Fruit fly (Drosophila melanogaster) whole organism, adult: ENCODE measurements around the gene Mst36Fa.

ENCODE experiments used
- CG11617 ChIP-seq: fragments of 200-800 bp; sonication (Bioruptor generic); optimal IDR thresholded peaks from 2 replicates; lab custom pipeline; 2017; ENCODE audit warnings: mild to moderate bottlenecking, missing biosample characterization, missing genetic modification reagents, missing genetic modification characterization
- CG12768 ChIP-seq: fragments of 200-800 bp; sonication (Bioruptor generic); optimal IDR thresholded peaks from 2 replicates; lab custom pipeline; 2017; ENCODE audit warnings: missing biosample characterization, missing genetic modification characterization, mild to moderate bottlenecking, moderate library complexity, missing genetic modification reagents
- CG14711 ChIP-seq: fragments of 200-800 bp; sonication (Bioruptor generic); optimal IDR thresholded peaks from 2 replicates; lab custom pipeline; 2018; ENCODE audit warnings: missing biosample characterization, mild to moderate bottlenecking, missing genetic modification characterization, moderate library complexity
- CG1620 ChIP-seq: fragments of 200-800 bp; sonication (Bioruptor generic); optimal IDR thresholded peaks from 2 replicates; lab custom pipeline; 2016; ENCODE audit warnings: missing biosample characterization, missing genetic modification characterization
- CG33017 ChIP-seq: fragments of 200-800 bp; sonication (Bioruptor generic); optimal IDR thresholded peaks from 2 replicates; lab custom pipeline; 2018; ENCODE audit warnings: missing biosample characterization, mild to moderate bottlenecking, missing genetic modification characterization, moderate library complexity
- CG5204 ChIP-seq: fragments of 200-800 bp; sonication (Bioruptor generic); optimal IDR thresholded peaks from 2 replicates; lab custom pipeline; 2016; ENCODE audit warnings: missing biosample characterization, missing genetic modification characterization
- CG7045 ChIP-seq: fragments of 200-800 bp; sonication (Bioruptor generic); optimal IDR thresholded peaks from 2 replicates; lab custom pipeline; 2017; ENCODE audit warnings: missing biosample characterization, mild to moderate bottlenecking, missing genetic modification characterization
- CG7101 ChIP-seq: fragments of 200-800 bp; sonication (Bioruptor generic); optimal IDR thresholded peaks from 2 replicates; lab custom pipeline; 2018; ENCODE audit warnings: missing biosample characterization, mild to moderate bottlenecking, missing genetic modification characterization, moderate library complexity
- Clk ChIP-seq: fragments of 200-800 bp; sonication (Bioruptor generic); optimal IDR thresholded peaks from 2 replicates; lab custom pipeline; 2017; ENCODE audit warnings: missing biosample characterization, missing genetic modification characterization
- Crg-1 ChIP-seq: fragments of 200-800 bp; sonication (Bioruptor generic); optimal IDR thresholded peaks from 2 replicates; lab custom pipeline; 2016; ENCODE audit warnings: missing biosample characterization, missing genetic modification characterization
- Hr96 ChIP-seq: fragments of 200-800 bp; sonication (Bioruptor generic); optimal IDR thresholded peaks from 2 replicates; lab custom pipeline; 2016; ENCODE audit warnings: missing biosample characterization, missing genetic modification characterization
- Mnt ChIP-seq: fragments of 200-800 bp; sonication (Bioruptor generic); optimal IDR thresholded peaks from 2 replicates; lab custom pipeline; 2016; ENCODE audit warnings: missing biosample characterization, mild to moderate bottlenecking, missing genetic modification characterization
- bab1 ChIP-seq: fragments of 200-800 bp; sonication (Bioruptor generic); optimal IDR thresholded peaks from 3 replicates; lab custom pipeline; 2019; ENCODE audit warnings: missing biosample characterization, mild to moderate bottlenecking, missing genetic modification characterization, moderate library complexity
- cic ChIP-seq: fragments of 200-800 bp; sonication (Bioruptor generic); optimal IDR thresholded peaks from 2 replicates; lab custom pipeline; 2017; ENCODE audit warnings: missing biosample characterization, mild to moderate bottlenecking, missing genetic modification characterization, moderate library complexity
- cnc ChIP-seq, 2 experiments: fragments of >200 bp; optimal IDR thresholded peaks; 2 replicates each; lab custom pipeline; 2017
- kay ChIP-seq: fragments of 200-800 bp; sonication (Bioruptor generic); peaks from one replicate; lab custom pipeline; 2016; ENCODE audit warnings: missing biosample characterization, missing genetic modification characterization, borderline replicate concordance
- ovo ChIP-seq: fragments of 200-800 bp; sonication (Bioruptor generic); optimal IDR thresholded peaks from 2 replicates; lab custom pipeline; 2016; ENCODE audit warnings: missing biosample characterization, missing genetic modification characterization
- pad ChIP-seq: fragments of 200-800 bp; sonication (Bioruptor generic); optimal IDR thresholded peaks from 3 replicates; lab custom pipeline; 2017; ENCODE audit warnings: missing biosample characterization, missing genetic modification characterization, mild to moderate bottlenecking, moderate library complexity, missing genetic modification reagents
- tj ChIP-seq: fragments of 200-800 bp; sonication (Bioruptor generic); optimal IDR thresholded peaks from 3 replicates; lab custom pipeline; 2017; ENCODE audit warnings: missing biosample characterization, mild to moderate bottlenecking, missing genetic modification characterization, moderate library complexity
- toe ChIP-seq: fragments of 200-800 bp; sonication (Bioruptor generic); optimal IDR thresholded peaks from 2 replicates; lab custom pipeline; 2016; ENCODE audit warnings: missing biosample characterization, missing genetic modification characterization

Mst36Fa gene

DNA sequence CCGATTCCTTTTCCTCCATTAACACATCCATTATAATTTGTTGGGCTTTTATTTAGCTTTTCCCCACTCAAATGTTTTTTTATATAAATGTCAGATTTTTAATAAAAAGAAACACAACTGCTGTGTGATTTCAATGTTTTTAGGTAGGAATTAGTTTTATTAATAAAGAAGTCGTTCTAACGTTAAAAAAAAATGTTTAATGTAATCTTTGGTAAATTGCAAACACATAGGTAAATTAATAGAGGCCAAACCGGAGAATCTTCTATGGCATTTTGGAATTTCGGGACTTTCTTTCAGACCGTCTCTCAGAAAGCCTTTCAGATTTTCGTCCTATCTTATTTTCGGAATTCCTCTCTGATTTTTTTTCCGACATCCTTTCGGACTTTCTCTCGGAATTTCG is 3.6 kb downstream of the Mst36Fa start, which contains the start of gene CG43339:
CG43339 (minus strand) TSS at position 101 of the 400 bp plus-strand sequence.
- TF ChIP-seq CG1620 (GFP tag; lab: Kevin White, UChicago) (no peak), CG33017 (tag; lab: Kevin White, UChicago) (no peak)

DNA sequence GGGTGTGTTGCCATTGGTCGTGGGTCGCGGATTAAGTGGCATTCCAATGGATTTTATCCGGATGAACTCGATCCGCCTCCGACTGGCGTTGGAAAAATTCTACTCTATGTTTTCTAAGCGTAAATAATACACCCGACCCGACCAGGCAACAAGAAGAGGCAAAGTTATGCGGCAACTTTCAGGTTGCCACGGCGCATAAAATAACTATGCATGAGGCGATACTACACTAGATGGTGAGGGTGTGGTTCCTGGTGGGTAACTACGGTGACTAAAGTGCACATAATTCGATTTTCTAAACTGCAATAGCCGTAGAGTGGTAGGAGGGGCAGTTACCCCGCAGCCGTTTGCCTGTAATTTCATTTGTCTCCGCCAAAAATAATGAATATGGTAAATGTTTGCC is 5.7 kb downstream of the Mst36Fa start, which contains the start of gene CG43338:
CG43338 (minus strand) TSS at position 101 of the 400 bp plus-strand sequence.
- TF ChIP-seq CG33017 (tag; lab: Kevin White, UChicago) (no peak), CG7101 (tag; lab: Kevin White, UChicago) (no peak), CG11617 (GFP tag; lab: Kevin White, UChicago) (no peak), CG5204 (GFP tag; lab: Kevin White, UChicago) (no peak), CG7045 (GFP tag; lab: Kevin White, UChicago) (no peak), kay (no peak)

DNA sequence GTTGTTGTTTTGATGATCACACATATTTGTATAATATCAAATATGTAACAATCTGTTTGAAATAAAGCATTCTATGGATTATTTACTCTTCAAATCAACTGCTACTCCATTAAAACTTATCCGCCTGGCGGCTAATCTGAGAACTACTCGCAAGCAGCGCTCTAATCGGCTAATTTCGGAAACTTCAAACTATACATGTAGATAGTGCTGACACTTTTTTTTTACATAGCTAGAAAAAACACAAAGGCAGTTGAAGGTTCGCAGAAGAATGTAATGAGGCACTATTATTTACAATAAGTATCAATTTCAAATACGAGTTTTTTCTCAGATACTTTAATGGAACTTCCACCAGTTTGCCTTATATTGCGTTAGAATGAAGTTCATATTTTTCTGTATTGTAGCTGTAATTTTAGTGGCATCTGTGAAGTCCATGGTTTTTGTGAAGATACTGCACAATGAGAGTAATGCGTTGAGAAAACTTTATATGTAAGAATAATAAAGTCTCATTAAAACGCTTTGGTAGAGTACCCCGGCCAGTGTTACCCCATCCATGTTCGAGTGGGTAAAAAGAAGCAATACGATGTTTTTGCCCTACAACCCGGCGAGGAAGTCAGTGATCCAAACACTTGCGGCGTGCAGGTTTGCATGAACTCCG is 10.7 kb downstream of the Mst36Fa start:
- TF ChIP-seq Crg-1 (no peak), Mnt (GFP tag; lab: Kevin White, UChicago) (no peak), bab1 (GFP tag; lab: Kevin White, UChicago) (peak; percentile 14), CG5204 (GFP tag; lab: Kevin White, UChicago) (peak; percentile 50), kay (no peak), toe (peak; percentile 35), CG1620 (GFP tag; lab: Kevin White, UChicago) (peak; percentile 43), CG7101 (tag; lab: Kevin White, UChicago) (no peak), Hr96 (GFP tag; lab: Kevin White, UChicago) (peak; percentile 2), cic (GFP tag; lab: Kevin White, UChicago) (no peak), ovo (GFP tag; lab: Kevin White, UChicago) (no peak), CG33017 (tag; lab: Kevin White, UChicago) (no peak), pad (GFP tag; lab: Kevin White, UChicago) (no peak), CG7045 (GFP tag; lab: Kevin White, UChicago) (no peak), CG12768 (no peak), CG11617 (GFP tag; lab: Kevin White, UChicago) (no peak), CG14711 (tag; lab: Kevin White, UChicago) (no peak), tj (GFP tag; lab: Kevin White, UChicago) (no peak), cnc (optimal IDR thresholded peaks at IDR 0.05; lab: Kevin White, UChicago) (no peak), Clk (GFP tag; lab: Kevin White, UChicago) (no peak)

DNA sequence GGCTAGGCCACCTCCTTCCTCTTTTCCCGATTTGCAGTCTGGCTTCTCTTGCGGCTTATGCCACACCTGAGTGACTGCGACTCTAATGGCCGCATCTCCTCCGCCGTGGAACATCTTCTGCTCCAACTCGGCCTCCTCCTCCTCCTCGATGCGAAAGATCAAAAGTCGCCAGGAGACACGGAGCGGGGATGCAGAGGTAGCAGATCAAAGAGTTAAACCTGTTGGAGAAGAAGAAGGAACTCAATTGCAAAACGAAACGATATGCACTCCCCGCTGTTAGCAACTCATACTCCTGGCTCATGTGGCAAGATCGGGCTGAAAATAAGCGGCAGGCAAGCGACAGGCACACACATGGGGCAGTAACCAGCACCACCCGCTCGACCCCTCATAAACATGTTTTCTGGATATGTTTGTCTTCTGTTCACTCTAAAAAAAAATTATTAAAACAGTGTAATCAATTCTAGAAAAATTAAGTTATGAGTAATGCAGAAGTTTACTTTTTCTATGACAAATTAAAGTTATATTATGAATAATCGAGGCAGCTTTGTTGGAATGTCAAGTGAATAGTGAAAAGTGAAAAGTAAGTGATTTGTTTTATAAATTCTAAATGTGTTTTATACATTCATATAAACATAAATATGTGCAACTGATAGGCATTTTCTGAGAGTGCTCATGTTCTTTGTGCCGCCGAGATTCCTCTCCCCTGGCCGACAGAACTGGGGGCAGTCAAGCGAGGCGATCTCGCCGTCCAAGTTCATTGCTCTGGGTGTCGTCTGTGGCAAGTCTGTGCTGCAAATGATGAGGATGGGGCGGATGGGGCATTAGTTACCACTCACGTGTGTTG is 11.9 kb downstream of the Mst36Fa start:
- TF ChIP-seq ovo (GFP tag; lab: Kevin White, UChicago) = no peak

DNA sequence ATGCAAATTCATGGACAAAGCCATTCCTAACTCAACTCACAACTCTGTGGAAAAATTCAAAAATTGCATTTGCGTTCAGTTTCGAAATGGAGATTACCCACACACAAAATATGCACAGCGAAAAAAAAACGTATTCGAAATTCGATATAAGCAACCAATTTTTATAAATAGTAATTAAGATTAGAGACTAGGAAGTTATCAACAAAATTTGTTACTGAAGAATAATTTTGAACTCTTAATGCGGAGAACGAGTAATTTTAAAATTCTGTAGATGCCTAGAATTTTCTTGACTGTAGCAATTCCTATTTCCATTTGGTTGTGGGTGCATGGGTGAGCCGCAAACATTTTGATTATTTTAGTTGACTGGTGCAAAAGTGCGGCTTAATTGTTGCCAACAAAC is 13.4 kb downstream of the Mst36Fa start:
- TF ChIP-seq CG1620 (GFP tag; lab: Kevin White, UChicago) = no peak
- TF ChIP-seq kay = peak; percentile 6
- TF ChIP-seq ovo (GFP tag; lab: Kevin White, UChicago) = no peak
- TF ChIP-seq Clk (GFP tag; lab: Kevin White, UChicago) = no peak
- TF ChIP-seq cnc (optimal IDR thresholded peaks at IDR 0.05; lab: Kevin White, UChicago) = no peak

DNA sequence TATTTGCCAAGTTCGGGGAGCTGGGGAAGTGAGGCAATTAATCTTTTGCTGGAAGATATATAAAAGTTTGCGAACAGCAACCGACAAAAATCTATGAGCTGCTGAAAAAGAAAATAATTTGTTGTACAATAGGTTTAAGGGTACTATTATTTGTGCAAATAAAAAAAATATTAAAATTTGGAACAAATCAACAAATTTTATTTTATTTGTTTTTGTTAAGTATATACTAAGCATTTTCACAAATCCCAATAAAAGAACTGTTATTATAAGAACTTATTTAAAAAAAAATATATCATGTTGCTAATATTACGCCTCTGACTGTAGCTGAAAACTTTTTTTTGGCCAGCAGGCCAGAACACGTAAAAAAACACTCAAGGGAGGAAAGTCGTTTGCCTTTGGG is 18.7 kb downstream of the Mst36Fa start:
- no peak for TF ChIP-seq tj (GFP tag; lab: Kevin White, UChicago)
- no peak for TF ChIP-seq cic (GFP tag; lab: Kevin White, UChicago)
- TF ChIP-seq CG12768 = no peak
- no peak for TF ChIP-seq Crg-1
- no peak for TF ChIP-seq CG5204 (GFP tag; lab: Kevin White, UChicago)
- TF ChIP-seq toe = no peak
- no peak for TF ChIP-seq bab1 (GFP tag; lab: Kevin White, UChicago)
- no peak for TF ChIP-seq pad (GFP tag; lab: Kevin White, UChicago)
- no peak for TF ChIP-seq CG7045 (GFP tag; lab: Kevin White, UChicago)
- TF ChIP-seq CG7101 (tag; lab: Kevin White, UChicago) = no peak
- TF ChIP-seq cnc (optimal IDR thresholded peaks at IDR 0.05; lab: Kevin White, UChicago) = no peak
- TF ChIP-seq kay = no peak

DNA sequence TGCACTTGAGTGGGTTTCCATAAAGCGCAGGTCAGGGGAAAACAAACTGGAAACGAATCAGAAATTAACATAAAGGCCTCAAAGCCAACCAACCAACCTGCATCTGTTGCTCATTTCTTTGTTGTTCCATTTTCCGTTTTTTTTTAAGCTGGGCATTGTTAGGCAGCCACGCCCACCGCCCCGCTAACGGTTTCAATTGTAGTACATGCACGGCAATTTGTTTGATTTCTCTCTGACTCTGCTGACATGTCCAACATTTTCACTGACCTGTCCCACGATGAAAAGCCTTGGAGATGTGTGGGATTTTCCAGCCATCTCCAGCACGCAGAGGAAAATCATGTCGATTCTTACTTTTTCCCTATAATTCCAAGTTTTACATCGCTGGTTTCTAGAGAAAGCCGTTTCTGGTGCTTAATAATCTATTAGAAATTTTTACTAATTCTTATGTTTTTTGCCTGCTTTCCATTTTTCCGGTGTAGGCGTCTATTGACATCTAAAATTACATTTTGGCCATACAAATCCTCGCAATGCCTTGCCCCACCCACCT is 20.0 kb downstream of the Mst36Fa start:
- TF ChIP-seq CG1620 (GFP tag; lab: Kevin White, UChicago) (no peak), CG14711 (tag; lab: Kevin White, UChicago) (no peak), CG33017 (tag; lab: Kevin White, UChicago) (no peak), tj (GFP tag; lab: Kevin White, UChicago) (no peak), CG7045 (GFP tag; lab: Kevin White, UChicago) (no peak), CG5204 (GFP tag; lab: Kevin White, UChicago) (no peak), Crg-1 (no peak), CG7101 (tag; lab: Kevin White, UChicago) (no peak), toe (no peak), cnc (optimal IDR thresholded peaks at IDR 0.05; lab: Kevin White, UChicago) (no peak), ovo (GFP tag; lab: Kevin White, UChicago) (no peak), bab1 (GFP tag; lab: Kevin White, UChicago) (no peak)
